Worm (Caenorhabditis elegans) whole organism, L3 larva: ENCODE data around the gene cutl-25.

ENCODE experiments used
- R02D3.7 ChIP-seq: fragments of 150-350 bp; optimal IDR thresholded peaks from 2 replicates; lab custom pipeline; 2014; ENCODE audit warnings: missing biosample characterization, missing genetic modification characterization
- ceh-82 ChIP-seq: fragments of 150-350 bp; optimal IDR thresholded peaks from 2 replicates; lab custom pipeline; 2014; ENCODE audit warnings: missing biosample characterization, missing genetic modification characterization
- elt-2 ChIP-seq: sonication (generic microtip); optimal IDR thresholded peaks from 2 replicates; lab custom pipeline; 2016; ENCODE audit warnings: missing genetic modification reagents, mild to moderate bottlenecking, missing genetic modification characterization, missing compliant biosample characterization
- nhr-11 ChIP-seq: fragments of 150-350 bp; optimal IDR thresholded peaks from 2 replicates; lab custom pipeline; 2014; ENCODE audit warnings: missing biosample characterization, missing genetic modification characterization
- nhr-12 ChIP-seq: fragments of 150-350 bp; optimal IDR thresholded peaks from 2 replicates; lab custom pipeline; 2014; ENCODE audit warnings: missing biosample characterization, missing genetic modification characterization
- nhr-76 ChIP-seq: fragments of 150-350 bp; sonication (generic microtip); optimal IDR thresholded peaks from 5 replicates; lab custom pipeline; 2014; ENCODE audit warnings: missing biosample characterization, missing genetic modification characterization
- nhr-77 ChIP-seq: fragments of 150-350 bp; optimal IDR thresholded peaks from 2 replicates; lab custom pipeline; 2014; ENCODE audit warnings: missing biosample characterization, missing genetic modification characterization
- pha-4 ChIP-seq: fragments of 150-350 bp; optimal IDR thresholded peaks from 2 replicates; lab custom pipeline; 2014; ENCODE audit warnings: missing biosample characterization, missing genetic modification reagents, missing genetic modification characterization
- snpc-4 ChIP-seq: fragments of 150-350 bp; optimal IDR thresholded peaks from 2 replicates; lab custom pipeline; 2014; ENCODE audit warnings: missing biosample characterization, missing genetic modification characterization
- ztf-11 ChIP-seq: fragments of 150-350 bp; optimal IDR thresholded peaks from 2 replicates; lab custom pipeline; 2014; ENCODE audit warnings: missing biosample characterization, missing genetic modification characterization

ce11 chrIII:2995288-2995687 is 51.7 kb downstream of the cutl-25 start:
- TF ChIP-seq pha-4 (tag; lab: Kevin White, UChicago) (no peak), elt-2 (tag; lab: Kevin White, UChicago) (no peak), nhr-76 (tag; lab: Kevin White, UChicago) (no peak), nhr-77 (tag; lab: Kevin White, UChicago) (no peak), nhr-12 (tag; lab: Kevin White, UChicago) (no peak), nhr-11 (no peak), R02D3.7 (tag; lab: Kevin White, UChicago) (no peak), ztf-11 (tag; lab: Kevin White, UChicago) (no peak), ceh-82 (tag; lab: Kevin White, UChicago) (no peak), snpc-4 (tag; lab: Kevin White, UChicago) (no peak)
